Fruit fly (Drosophila melanogaster) whole organism, embryonic: ENCODE results near the gene Tpr2.

ENCODE experiments used
- Blimp-1 ChIP-seq: fragments of 200-800 bp; sonication (Bioruptor generic); optimal IDR thresholded peaks from 3 replicates; lab custom pipeline; 2018; ENCODE audit warnings: missing biosample characterization, missing genetic modification characterization, mild to moderate bottlenecking, moderate library complexity, missing genetic modification reagents
- CG10147 ChIP-seq: fragments of 200-800 bp; sonication (Bioruptor generic); optimal IDR thresholded peaks from 2 replicates; lab custom pipeline; 2019; ENCODE audit warnings: missing biosample characterization, mild to moderate bottlenecking, missing genetic modification characterization, moderate library complexity
- CG10274 ChIP-seq: fragments of 200-800 bp; sonication (Bioruptor generic); optimal IDR thresholded peaks from 3 replicates; lab custom pipeline; 2017; ENCODE audit warnings: missing biosample characterization, mild to moderate bottlenecking, missing genetic modification characterization
- CG11723 ChIP-seq: fragments of 200-800 bp; sonication (Bioruptor generic); optimal IDR thresholded peaks from 2 replicates; lab custom pipeline; 2017; ENCODE audit warnings: missing biosample characterization, mild to moderate bottlenecking, missing genetic modification characterization
- CG12219 ChIP-seq: fragments of 200-800 bp; sonication (Bioruptor generic); optimal IDR thresholded peaks from 3 replicates; lab custom pipeline; 2018; ENCODE audit warnings: missing biosample characterization, mild to moderate bottlenecking, missing genetic modification characterization
- CG13287 ChIP-seq: fragments of 200-800 bp; sonication (Bioruptor generic); IDR thresholded peaks from 2 replicates; pipeline ENCODE4 v1.3.6; 2022; ENCODE audit warnings: missing biosample characterization, missing genetic modification characterization; ENCODE audit not compliant: partially characterized antibody
- CG16813 ChIP-seq: fragments of 200-800 bp; sonication (Bioruptor generic); IDR thresholded peaks from 3 replicates; pipeline ENCODE4 v1.3.6; 2022; ENCODE audit warnings: missing biosample characterization, missing genetic modification characterization; ENCODE audit not compliant: partially characterized antibody
- CG1792 ChIP-seq: fragments of 200-800 bp; sonication (Bioruptor generic); optimal IDR thresholded peaks from 2 replicates; lab custom pipeline; 2016; ENCODE audit warnings: missing biosample characterization, missing genetic modification characterization
- CG18262 ChIP-seq: fragments of 200-800 bp; optimal IDR thresholded peaks from 3 replicates; lab custom pipeline; 2019; ENCODE audit warnings: missing biosample characterization, mild to moderate bottlenecking, missing genetic modification characterization, moderate library complexity
- CG2129 ChIP-seq: fragments of 200-800 bp; sonication (Bioruptor generic); IDR thresholded peaks from 2 replicates; pipeline ENCODE4 v1.3.6; 2022; ENCODE audit warnings: missing biosample characterization, missing genetic modification characterization; ENCODE audit not compliant: partially characterized antibody
- CG2199 ChIP-seq: fragments of 200-800 bp; sonication (Bioruptor generic); IDR thresholded peaks from 3 replicates; pipeline ENCODE4 v1.3.6; 2022; ENCODE audit warnings: missing biosample characterization, missing genetic modification characterization
- CG2678 ChIP-seq: fragments of 200-800 bp; sonication (Bioruptor generic); optimal IDR thresholded peaks from 3 replicates; lab custom pipeline; 2019; ENCODE audit warnings: missing biosample characterization, mild to moderate bottlenecking, missing genetic modification characterization, moderate library complexity
- CG30020 ChIP-seq: fragments of 200-800 bp; optimal IDR thresholded peaks from 2 replicates; lab custom pipeline; 2019; ENCODE audit warnings: missing biosample characterization, mild to moderate bottlenecking, missing genetic modification characterization, moderate library complexity
- CG3065 ChIP-seq: fragments of 200-800 bp; sonication (Bioruptor generic); optimal IDR thresholded peaks from 2 replicates; lab custom pipeline; 2016; ENCODE audit warnings: missing biosample characterization, missing genetic modification characterization
- CG42726 ChIP-seq: fragments of 200-800 bp; sonication (Bioruptor generic); IDR thresholded peaks from 2 replicates; pipeline ENCODE4 v1.3.6; 2022; ENCODE audit warnings: missing biosample characterization, missing genetic modification characterization; ENCODE audit not compliant: partially characterized antibody
- CG6272 ChIP-seq: fragments of 200-800 bp; sonication (Bioruptor generic); IDR thresholded peaks from 2 replicates; pipeline ENCODE4 v1.3.6; 2022; ENCODE audit warnings: missing biosample characterization, missing genetic modification characterization
- CG7556 ChIP-seq: fragments of 200-800 bp; sonication (Bioruptor generic); optimal IDR thresholded peaks from 2 replicates; lab custom pipeline; 2017; ENCODE audit warnings: missing biosample characterization, mild to moderate bottlenecking, missing genetic modification characterization
- CrebB ChIP-seq: fragments of 200-800 bp; sonication (Bioruptor generic); optimal IDR thresholded peaks from 3 replicates; lab custom pipeline; 2018; ENCODE audit warnings: missing biosample characterization, mild to moderate bottlenecking, missing genetic modification characterization
- D ChIP-seq, 2 experiments: fragments of 200-800 bp in 1 of 2; fragments of >200 bp in 1 of 2; sonication (Bioruptor generic) in 1 of 2; optimal IDR thresholded peaks; 2 replicates in 1 of 2; 3 replicates in 1 of 2; lab custom pipeline; 2017; ENCODE audit warnings: mild to moderate bottlenecking in 1 of 2, missing biosample characterization in 1 of 2, missing genetic modification characterization in 1 of 2, missing genetic modification reagents in 1 of 2
- Dek ChIP-seq: fragments of 200-800 bp; sonication (Bioruptor generic); optimal IDR thresholded peaks from 3 replicates; lab custom pipeline; 2019; ENCODE audit warnings: missing biosample characterization, mild to moderate bottlenecking, missing genetic modification characterization, moderate library complexity
- Dip2 ChIP-seq: fragments of 200-800 bp; sonication (Bioruptor generic); IDR thresholded peaks from 2 replicates; pipeline ENCODE4 v1.3.6; 2022; ENCODE audit warnings: missing biosample characterization, missing genetic modification characterization
- Fer2 ChIP-seq: fragments of 200-800 bp; sonication (Bioruptor generic); optimal IDR thresholded peaks from 2 replicates; lab custom pipeline; 2018; ENCODE audit warnings: missing biosample characterization, mild to moderate bottlenecking, missing genetic modification characterization, moderate library complexity
- H2.0 ChIP-seq: fragments of 200-800 bp; sonication (Bioruptor generic); IDR thresholded peaks from 2 replicates; pipeline ENCODE4 v1.3.6; 2022; ENCODE audit warnings: missing biosample characterization, missing genetic modification characterization
- MTF-1 ChIP-seq: fragments of 200-800 bp; sonication (Bioruptor generic); optimal IDR thresholded peaks from 2 replicates; lab custom pipeline; 2018; ENCODE audit warnings: missing biosample characterization, mild to moderate bottlenecking, missing genetic modification characterization, borderline replicate concordance
- Nf-YB ChIP-seq: fragments of 200-800 bp; sonication (Bioruptor generic); optimal IDR thresholded peaks from 3 replicates; lab custom pipeline; 2019; ENCODE audit warnings: missing biosample characterization, mild to moderate bottlenecking, missing genetic modification characterization, moderate library complexity
- Ptx1 ChIP-seq: fragments of 200-800 bp; sonication (Bioruptor generic); IDR thresholded peaks from 2 replicates; pipeline ENCODE4 v1.3.6; 2022; ENCODE audit warnings: missing biosample characterization, missing genetic modification characterization
- Sry-β ChIP-seq: fragments of 200-800 bp; sonication (Bioruptor generic); optimal IDR thresholded peaks from 2 replicates; lab custom pipeline; 2018; ENCODE audit warnings: missing biosample characterization, mild to moderate bottlenecking, missing genetic modification characterization, moderate library complexity
- Xrp1 ChIP-seq: fragments of 200-800 bp; sonication (Bioruptor generic); IDR thresholded peaks from 2 replicates; pipeline ENCODE4 v1.3.6; 2022; ENCODE audit warnings: missing biosample characterization, missing genetic modification characterization
- cas ChIP-seq: fragments of 200-800 bp; sonication (Bioruptor generic); IDR thresholded peaks from 2 replicates; pipeline ENCODE4 v1.3.6; 2022; ENCODE audit warnings: missing biosample characterization, missing genetic modification characterization
- corto ChIP-seq: fragments of 200-800 bp; sonication (Bioruptor generic); optimal IDR thresholded peaks from 2 replicates; lab custom pipeline; 2016; ENCODE audit warnings: missing biosample characterization, mild to moderate bottlenecking, missing genetic modification characterization, moderate library complexity
- disco-r ChIP-seq: fragments of 200-800 bp; sonication (Bioruptor generic); optimal IDR thresholded peaks from 2 replicates; lab custom pipeline; 2016; ENCODE audit warnings: missing biosample characterization, missing genetic modification characterization
- gcm ChIP-seq: fragments of 200-800 bp; sonication (Bioruptor generic); optimal IDR thresholded peaks from 2 replicates; lab custom pipeline; 2019; ENCODE audit warnings: missing biosample characterization, mild to moderate bottlenecking, missing genetic modification characterization, moderate library complexity
- ham ChIP-seq: fragments of 200-800 bp; sonication (Bioruptor generic); IDR thresholded peaks from 2 replicates; pipeline ENCODE4 v1.3.6; 2022; ENCODE audit warnings: missing biosample characterization, missing genetic modification characterization
- hbn ChIP-seq: fragments of 200-800 bp; sonication (Bioruptor generic); IDR thresholded peaks from 2 replicates; pipeline ENCODE4 v1.3.6; 2022; ENCODE audit warnings: missing biosample characterization, missing genetic modification characterization; ENCODE audit not compliant: partially characterized antibody
- her ChIP-seq: fragments of 200-800 bp; sonication (Bioruptor generic); optimal IDR thresholded peaks from 2 replicates; lab custom pipeline; 2016; ENCODE audit warnings: missing biosample characterization, missing genetic modification characterization
- onecut ChIP-seq: fragments of 200-800 bp; sonication (Bioruptor generic); IDR thresholded peaks from 2 replicates; pipeline ENCODE4 v1.3.6; 2022; ENCODE audit warnings: missing biosample characterization, missing genetic modification characterization
- run ChIP-seq: fragments of 200-800 bp; sonication (Bioruptor generic); optimal IDR thresholded peaks from 3 replicates; lab custom pipeline; 2018; ENCODE audit warnings: missing biosample characterization, mild to moderate bottlenecking, missing genetic modification characterization
- sens ChIP-seq: fragments of 200-800 bp; sonication (Bioruptor generic); peaks from one replicate; lab custom pipeline; 2016; ENCODE audit warnings: missing biosample characterization, missing genetic modification characterization
- slou ChIP-seq: fragments of 200-800 bp; sonication (Bioruptor generic); optimal IDR thresholded peaks from 3 replicates; lab custom pipeline; 2016; ENCODE audit warnings: missing biosample characterization, missing genetic modification characterization
- slp2 ChIP-seq: fragments of 200-800 bp; sonication (Bioruptor generic); optimal IDR thresholded peaks from 2 replicates; lab custom pipeline; 2016; ENCODE audit warnings: missing biosample characterization, missing genetic modification characterization
- vvl ChIP-seq: fragments of 200-800 bp; sonication (Bioruptor generic); IDR thresholded peaks from 2 replicates; pipeline ENCODE4 v1.3.6; 2022; ENCODE audit warnings: missing biosample characterization, missing genetic modification characterization
- wor ChIP-seq: fragments of 200-800 bp; sonication (Bioruptor generic); IDR thresholded peaks from 2 replicates; pipeline ENCODE4 v1.3.6; 2022; ENCODE audit warnings: missing biosample characterization, missing genetic modification characterization

Tpr2 gene

dm6 chr2L:16523091-16523490 lies 31.8 kb downstream of the Tpr2 start (continued):
- TF ChIP-seq CG30020: no peak
- no peak for TF ChIP-seq CG13287 (GFP tag; lab: Robert Waterston, UW)
- TF ChIP-seq Ptx1 (GFP tag; lab: Robert Waterston, UW): no peak
- no peak for TF ChIP-seq run (tag; lab: Kevin White, UChicago)
- peak; percentile 22 for TF ChIP-seq Sry-β
- no peak for TF ChIP-seq CG6272 (GFP tag; lab: Robert Waterston, UW)
- no peak for TF ChIP-seq her (GFP tag; lab: Kevin White, UChicago)
- TF ChIP-seq CG3065 (GFP tag; lab: Kevin White, UChicago): no peak
- peak; percentile 39 for TF ChIP-seq sens (GFP tag; lab: Kevin White, UChicago)
- no peak for TF ChIP-seq CG16813 (GFP tag; lab: Robert Waterston, UW)
- TF ChIP-seq CG10274: no peak
- TF ChIP-seq CG10147 (GFP tag; lab: Kevin White, UChicago): no peak
- TF ChIP-seq CG2129 (GFP tag; lab: Robert Waterston, UW): no peak
- peak; percentile 52 for TF ChIP-seq CG1792 (GFP tag; lab: Kevin White, UChicago)
- TF ChIP-seq MTF-1 (GFP tag; lab: Kevin White, UChicago): peak; percentile 67
- no peak for TF ChIP-seq Dek
- TF ChIP-seq ham: no peak
- TF ChIP-seq gcm (GFP tag; lab: Kevin White, UChicago): no peak
- no peak for TF ChIP-seq corto
- TF ChIP-seq Nf-YB (GFP tag; lab: Kevin White, UChicago): no peak
- TF ChIP-seq Fer2 (tag; lab: Kevin White, UChicago): no peak
- TF ChIP-seq slou (GFP tag; lab: Kevin White, UChicago): no peak
- TF ChIP-seq CG7556 (GFP tag; lab: Kevin White, UChicago): no peak
- TF ChIP-seq wor (GFP tag; lab: Robert Waterston, UW): no peak
- TF ChIP-seq CrebB: no peak
- no peak for TF ChIP-seq D (optimal IDR thresholded peaks at IDR 0.05; lab: Kevin White, UChicago)
- no peak for TF ChIP-seq D (GFP tag; optimal IDR thresholded peaks at IDR 0.05; lab: Kevin White, UChicago)
- peak; percentile 42 for TF ChIP-seq onecut (GFP tag; lab: Robert Waterston, UW)
- peak; percentile 35 for TF ChIP-seq CG2678 (tag; lab: Kevin White, UChicago)
- TF ChIP-seq cas (GFP tag; lab: Robert Waterston, UW): no peak
- no peak for TF ChIP-seq CG11723
- TF ChIP-seq disco-r (GFP tag; lab: Kevin White, UChicago): no peak
- peak; percentile 16; the same call in 1 of the 2 replicates for TF ChIP-seq vvl
- TF ChIP-seq CG12219 (GFP tag; lab: Kevin White, UChicago): no peak
- TF ChIP-seq Xrp1 (GFP tag; lab: Robert Waterston, UW): peak; percentile 38; the same call in 1 of the 2 replicates
- 0 out of 3 replicates have a peak, but pooled peaks have one; percentile 65 for TF ChIP-seq CG2199
- no peak for TF ChIP-seq CG42726
- peak; percentile 27 for TF ChIP-seq Blimp-1 (GFP tag; lab: Kevin White, UChicago)
- TF ChIP-seq Dip2 (GFP tag; lab: Robert Waterston, UW): no peak
- no peak for TF ChIP-seq hbn (GFP tag; lab: Robert Waterston, UW)
- no peak for TF ChIP-seq CG18262 (tag; lab: Kevin White, UChicago)
- no peak for TF ChIP-seq slp2
- TF ChIP-seq H2.0 (GFP tag; lab: Robert Waterston, UW): no peak
- TF ChIP-seq, all 482 proteins: peak for 66
